Worm (Caenorhabditis elegans) whole organism, L2 larva: ENCODE measurements around the gene K09D9.14.

Experiments used
- C34F6.9 ChIP-seq: fragments of 150-350 bp; optimal IDR thresholded peaks from 2 replicates; lab custom pipeline; 2014; ENCODE audit warnings: missing biosample characterization, missing genetic modification characterization
- F13H6.1 ChIP-seq: sonication (generic microtip); optimal IDR thresholded peaks from 2 replicates; lab custom pipeline; 2016; ENCODE audit warnings: missing genetic modification characterization, missing compliant biosample characterization
- R02D3.7 ChIP-seq: fragments of 150-350 bp; optimal IDR thresholded peaks from 2 replicates; lab custom pipeline; 2014; ENCODE audit warnings: missing biosample characterization, missing genetic modification characterization
- Y55F3AM.14 ChIP-seq: fragments of 200-800 bp; sonication (Bioruptor generic); optimal IDR thresholded peaks from 2 replicates; lab custom pipeline; 2018; ENCODE audit warnings: mild to moderate bottlenecking, missing genetic modification characterization, missing compliant biosample characterization
- ZK546.5 ChIP-seq: sonication (generic microtip); optimal IDR thresholded peaks from 2 replicates; lab custom pipeline; 2017; ENCODE audit warnings: missing biosample characterization, missing genetic modification characterization
- aly-2 ChIP-seq: fragments of 150-350 bp; optimal IDR thresholded peaks from 2 replicates; lab custom pipeline; 2014; ENCODE audit warnings: missing biosample characterization, missing genetic modification characterization
- blmp-1 ChIP-seq: sonication (generic microtip); optimal IDR thresholded peaks from 2 replicates; lab custom pipeline; 2017; ENCODE audit warnings: missing genetic modification characterization, mild to moderate bottlenecking, missing compliant biosample characterization, antibody characterized with exemption, moderate library complexity; ENCODE audit not compliant: insufficient read depth
- ceh-16 ChIP-seq: fragments of 150-350 bp; optimal IDR thresholded peaks from 2 replicates; lab custom pipeline; 2014; ENCODE audit warnings: missing biosample characterization, missing genetic modification characterization
- ceh-82 ChIP-seq: fragments of 150-350 bp; optimal IDR thresholded peaks from 2 replicates; lab custom pipeline; 2014; ENCODE audit warnings: missing biosample characterization, missing genetic modification characterization
- dmd-4 ChIP-seq: sonication (generic microtip); optimal IDR thresholded peaks from 2 replicates; lab custom pipeline; 2017; ENCODE audit warnings: missing biosample characterization, missing genetic modification characterization
- elt-1 ChIP-seq: fragments of 150-350 bp; optimal IDR thresholded peaks from 2 replicates; lab custom pipeline; 2014; ENCODE audit warnings: missing biosample characterization, missing genetic modification characterization
- elt-3 ChIP-seq: sonication (generic microtip); optimal IDR thresholded peaks from 2 replicates; lab custom pipeline; 2017; ENCODE audit warnings: missing biosample characterization, missing genetic modification characterization
- fos-1 ChIP-seq: fragments of 150-350 bp; optimal IDR thresholded peaks from 2 replicates; lab custom pipeline; 2014; ENCODE audit warnings: missing biosample characterization, missing genetic modification characterization
- gmeb-1 ChIP-seq: fragments of 150-350 bp; optimal IDR thresholded peaks from 2 replicates; lab custom pipeline; 2014; ENCODE audit warnings: missing biosample characterization, missing genetic modification characterization
- lin-13 ChIP-seq: fragments of 150-350 bp; optimal IDR thresholded peaks from 2 replicates; lab custom pipeline; 2014; ENCODE audit warnings: missing biosample characterization, missing genetic modification reagents, missing genetic modification characterization
- lin-39 ChIP-seq: fragments of 150-350 bp; optimal IDR thresholded peaks from 2 replicates; lab custom pipeline; 2014; ENCODE audit warnings: missing biosample characterization, missing genetic modification reagents, missing genetic modification characterization
- lsy-2 ChIP-seq, 2 experiments: fragments of 150-350 bp in 1 of 2; sonication (generic microtip) in 1 of 2; optimal IDR thresholded peaks; 2 replicates each; lab custom pipeline; 2014 to 2017; ENCODE audit warnings: missing biosample characterization in 2 of 2, missing genetic modification characterization in 2 of 2
- mab-5 ChIP-seq: fragments of 150-350 bp; optimal IDR thresholded peaks from 2 replicates; lab custom pipeline; 2014; ENCODE audit warnings: missing biosample characterization, missing genetic modification characterization
- mdl-1 ChIP-seq, 2 experiments: fragments of 150-350 bp in 1 of 2; sonication (generic microtip) in 1 of 2; optimal IDR thresholded peaks; 2 replicates each; lab custom pipeline; 2017; ENCODE audit warnings: missing biosample characterization in 2 of 2, missing genetic modification characterization in 2 of 2
- nhr-10 ChIP-seq: sonication (generic microtip); optimal IDR thresholded peaks from 2 replicates; lab custom pipeline; 2017; ENCODE audit warnings: missing biosample characterization, missing genetic modification characterization
- nhr-12 ChIP-seq: fragments of 150-350 bp; optimal IDR thresholded peaks from 2 replicates; lab custom pipeline; 2014; ENCODE audit warnings: missing biosample characterization, missing genetic modification characterization
- nhr-129 ChIP-seq: fragments of 150-350 bp; optimal IDR thresholded peaks from 2 replicates; lab custom pipeline; 2014; ENCODE audit warnings: missing biosample characterization, missing genetic modification characterization
- nhr-21 ChIP-seq: fragments of 150-350 bp; optimal IDR thresholded peaks from 2 replicates; lab custom pipeline; 2014; ENCODE audit warnings: missing biosample characterization, missing genetic modification characterization
- nhr-23 ChIP-seq: fragments of 150-350 bp; optimal IDR thresholded peaks from 2 replicates; lab custom pipeline; 2014; ENCODE audit warnings: missing biosample characterization, missing genetic modification reagents, missing genetic modification characterization
- nhr-237 ChIP-seq: fragments of 150-350 bp; optimal IDR thresholded peaks from 2 replicates; lab custom pipeline; 2014; ENCODE audit warnings: missing biosample characterization, missing genetic modification characterization
- nhr-25 ChIP-seq: fragments of 150-350 bp; sonication (generic microtip); optimal IDR thresholded peaks from 3 replicates; lab custom pipeline; 2014; ENCODE audit warnings: missing biosample characterization, missing genetic modification characterization
- nhr-6 ChIP-seq: fragments of 150-350 bp; optimal IDR thresholded peaks from 2 replicates; lab custom pipeline; 2014; ENCODE audit warnings: missing biosample characterization, missing genetic modification characterization
- nhr-77 ChIP-seq: fragments of 150-350 bp; optimal IDR thresholded peaks from 2 replicates; lab custom pipeline; 2014; ENCODE audit warnings: missing biosample characterization, missing genetic modification characterization
- peb-1 ChIP-seq: fragments of 150-350 bp; optimal IDR thresholded peaks from 2 replicates; lab custom pipeline; 2014; ENCODE audit warnings: missing biosample characterization, missing genetic modification characterization
- sem-4 ChIP-seq: fragments of 150-350 bp; optimal IDR thresholded peaks from 2 replicates; lab custom pipeline; 2014; ENCODE audit warnings: missing biosample characterization, missing genetic modification reagents, missing genetic modification characterization
- skn-1 ChIP-seq: sonication (generic microtip); optimal IDR thresholded peaks from 2 replicates; lab custom pipeline; 2017; ENCODE audit warnings: missing biosample characterization, missing genetic modification characterization
- sma-9 ChIP-seq, 2 experiments: fragments of 150-350 bp in 1 of 2; sonication (generic microtip) in 1 of 2; optimal IDR thresholded peaks; 2 replicates each; lab custom pipeline; 2014 to 2016; ENCODE audit warnings: missing genetic modification characterization in 2 of 2, mild to moderate bottlenecking in 1 of 2, missing biosample characterization in 1 of 2, missing compliant biosample characterization in 1 of 2, missing genetic modification reagents in 1 of 2, moderate library complexity in 1 of 2
- snpc-4 ChIP-seq: fragments of 150-350 bp; optimal IDR thresholded peaks from 2 replicates; lab custom pipeline; 2014; ENCODE audit warnings: missing biosample characterization, missing genetic modification characterization
- unc-62 ChIP-seq: fragments of 150-350 bp; optimal IDR thresholded peaks from 2 replicates; lab custom pipeline; 2014; ENCODE audit warnings: missing biosample characterization, missing genetic modification reagents, missing genetic modification characterization
- zag-1 ChIP-seq: fragments of 150-350 bp; optimal IDR thresholded peaks from 2 replicates; lab custom pipeline; 2014; ENCODE audit warnings: missing biosample characterization, missing genetic modification characterization
- ztf-1 ChIP-seq: fragments of 200-800 bp; sonication (Bioruptor generic); conservative IDR thresholded peaks from 2 replicates; pipeline ENCODE4 v1.3.6; 2022; ENCODE audit warnings: missing genetic modification characterization, missing compliant biosample characterization
- ztf-11 ChIP-seq: sonication (generic microtip); optimal IDR thresholded peaks from 2 replicates; lab custom pipeline; 2017; ENCODE audit warnings: missing biosample characterization, missing genetic modification characterization
- ztf-4 ChIP-seq: fragments of 150-350 bp; optimal IDR thresholded peaks from 2 replicates; lab custom pipeline; 2014; ENCODE audit warnings: missing biosample characterization, missing genetic modification characterization

K09D9.14 gene

DNA sequence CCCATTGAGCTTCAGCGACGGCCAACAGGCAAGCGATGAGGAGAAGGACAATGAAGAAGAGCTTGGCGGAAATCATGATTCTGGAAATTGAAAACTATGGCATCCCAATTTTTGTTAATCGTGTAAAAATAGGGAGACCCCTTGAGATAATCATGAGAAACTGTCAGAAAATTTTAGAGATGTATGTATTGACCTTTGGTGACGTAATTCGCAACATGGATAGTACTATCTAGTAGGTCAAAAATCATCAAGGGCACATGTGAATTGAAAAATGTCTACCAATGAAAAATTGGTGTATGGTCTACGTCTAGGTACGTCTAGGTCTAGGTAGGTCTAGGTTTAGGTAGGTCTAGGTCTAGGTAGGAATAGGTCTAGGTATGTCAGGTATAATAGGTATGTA, 42.6 kb downstream of the K09D9.14 start, which contains the start of gene nlp-34:
Gene nlp-34, minus strand, starts transcription at position 82 of the 400 bp plus-strand sequence.
- no peak for TF ChIP-seq skn-1
- TF ChIP-seq ceh-82 (tag; lab: Kevin White, UChicago): no peak
- no peak for TF ChIP-seq lin-13
- TF ChIP-seq C34F6.9 (tag; lab: Kevin White, UChicago): no peak
- TF ChIP-seq nhr-12: no peak
- no peak for TF ChIP-seq mdl-1 (tag; optimal IDR thresholded peaks at IDR 0.05; lab: Kevin White, UChicago)
- no peak for TF ChIP-seq gmeb-1 (tag; lab: Kevin White, UChicago)
- no peak for TF ChIP-seq sem-4 (tag; lab: Kevin White, UChicago)
- no peak for TF ChIP-seq F13H6.1 (tag; lab: Kevin White, UChicago)
- no peak for TF ChIP-seq mab-5 (tag; lab: Kevin White, UChicago)
- no peak for TF ChIP-seq unc-62 (GFP tag; lab: Kevin White, UChicago)
- TF ChIP-seq lin-39: no peak
- TF ChIP-seq elt-3: no peak
- no peak for TF ChIP-seq sma-9 (GFP tag; optimal IDR thresholded peaks at IDR 0.05; lab: Kevin White, UChicago)
- no peak for TF ChIP-seq sma-9 (tag; optimal IDR thresholded peaks at IDR 0.05; lab: Kevin White, UChicago)
- no peak for TF ChIP-seq nhr-77 (tag; lab: Kevin White, UChicago)
- no peak for TF ChIP-seq dmd-4 (tag; lab: Kevin White, UChicago)
- no peak for TF ChIP-seq nhr-25
- no peak for TF ChIP-seq peb-1
- TF ChIP-seq blmp-1: no peak

ce11 chrV:3976964-3977363, 44.7 kb downstream of the K09D9.14 start, which contains the start of gene str-83:
str-83 (plus strand) TSS chrV:3977264.
- no peak for TF ChIP-seq snpc-4 (tag; lab: Kevin White, UChicago)

- no peak for TF ChIP-seq nhr-10 (tag; lab: Kevin White, UChicago)
- no peak for TF ChIP-seq zag-1 (tag; lab: Kevin White, UChicago)
- TF ChIP-seq elt-1: no peak
- no peak for TF ChIP-seq mdl-1 (tag; optimal IDR thresholded peaks at IDR 0.05; lab: Kevin White, UChicago)
- TF ChIP-seq ceh-16 (tag; lab: Kevin White, UChicago): no peak
- no peak for TF ChIP-seq lin-13
- TF ChIP-seq blmp-1: no peak
- TF ChIP-seq Y55F3AM.14: no peak
- TF ChIP-seq nhr-6 (tag; lab: Kevin White, UChicago): no peak
- TF ChIP-seq fos-1 (tag; lab: Kevin White, UChicago): no peak
- no peak for TF ChIP-seq mab-5 (tag; lab: Kevin White, UChicago)
- no peak for TF ChIP-seq nhr-23
- no peak for TF ChIP-seq nhr-21 (tag; lab: Kevin White, UChicago)
- no peak for TF ChIP-seq peb-1
- TF ChIP-seq lsy-2 (tag; optimal IDR thresholded peaks at IDR 0.05; lab: Kevin White, UChicago): no peak
- TF ChIP-seq lin-39: no peak
- TF ChIP-seq C34F6.9 (tag; lab: Kevin White, UChicago): no peak
- no peak for TF ChIP-seq nhr-237 (tag; lab: Kevin White, UChicago)
- no peak for TF ChIP-seq ztf-1
- TF ChIP-seq R02D3.7 (tag; lab: Kevin White, UChicago): no peak
Observed at ce11 chrV:3974361-3974760, 47.3 kb downstream of the K09D9.14 start, which contains the start of gene str-82. str-82 (plus strand) TSS chrV:3974661.

DNA sequence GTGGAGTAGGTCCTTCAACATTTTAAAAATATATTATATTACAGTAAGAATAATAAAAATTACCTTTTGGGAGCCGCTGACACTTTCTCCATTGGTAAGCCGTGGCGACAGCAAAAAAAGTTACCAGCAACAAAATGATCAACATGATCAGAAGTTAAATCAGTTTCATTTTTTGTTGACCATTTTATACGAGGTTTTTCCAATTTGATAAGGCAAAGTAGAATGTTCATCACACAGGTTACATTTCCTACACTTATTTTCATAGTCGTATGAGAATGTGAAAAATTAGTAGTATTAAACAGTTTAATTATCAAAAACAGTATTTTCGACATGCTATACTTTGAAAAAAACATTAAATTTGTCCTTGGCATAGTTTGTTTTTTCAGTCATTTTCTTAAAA, 48.8 kb downstream of the K09D9.14 start, which contains the start of gene cyp-34A10:
Gene cyp-34A10, minus strand, starts transcription at position 146 of the 400 bp plus-strand sequence.
- TF ChIP-seq ztf-11 (tag; lab: Kevin White, UChicago) (no peak), nhr-77 (tag; lab: Kevin White, UChicago) (no peak), ztf-4 (no peak), elt-3 (no peak), aly-2 (tag; lab: Kevin White, UChicago) (no peak), nhr-21 (tag; lab: Kevin White, UChicago) (no peak), ZK546.5 (tag; lab: Kevin White, UChicago) (no peak), skn-1 (no peak), nhr-129 (tag; lab: Kevin White, UChicago) (no peak), gmeb-1 (tag; lab: Kevin White, UChicago) (no peak), lin-13 (no peak), ztf-1 (no peak)
